Fruit fly (Drosophila melanogaster): Measurements from ENCODE around the gene Septin1.

DNA sequence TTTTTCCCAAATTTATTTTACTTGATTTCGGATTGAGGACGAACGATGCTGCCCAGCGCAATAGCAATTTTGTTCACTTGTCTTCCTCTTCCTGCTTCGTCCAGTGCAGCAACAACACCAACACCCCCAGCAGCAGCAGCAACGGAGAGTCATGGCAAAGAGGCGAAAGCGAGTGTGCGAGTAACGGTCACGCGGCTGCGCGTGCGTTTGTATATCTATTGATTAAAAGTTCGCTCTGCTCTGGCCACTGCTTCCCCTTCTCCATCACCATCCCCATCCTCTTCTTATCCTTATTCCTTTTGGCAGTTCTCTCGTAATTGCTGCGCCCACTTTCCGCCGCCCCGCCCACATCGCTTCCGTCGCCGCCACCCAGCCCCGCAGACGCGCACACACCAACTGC lies 19.9 kb upstream of the Septin1 start:
- TF ChIP-seq Dll (optimal IDR thresholded peaks at IDR 0.05) = no peak
- TF ChIP-seq pan (optimal IDR thresholded peaks at IDR 0.05) = no peak
- TF ChIP-seq usp (GFP tag; optimal IDR thresholded peaks at IDR 0.05) = no peak
- no peak for TF ChIP-seq psq (optimal IDR thresholded peaks at IDR 0.05)
- no peak for TF ChIP-seq EcR (GFP tag; optimal IDR thresholded peaks at IDR 0.05)

All from whole organism.